Worm (Caenorhabditis elegans): Measurements from ENCODE around the gene lgc-31.

DNA sequence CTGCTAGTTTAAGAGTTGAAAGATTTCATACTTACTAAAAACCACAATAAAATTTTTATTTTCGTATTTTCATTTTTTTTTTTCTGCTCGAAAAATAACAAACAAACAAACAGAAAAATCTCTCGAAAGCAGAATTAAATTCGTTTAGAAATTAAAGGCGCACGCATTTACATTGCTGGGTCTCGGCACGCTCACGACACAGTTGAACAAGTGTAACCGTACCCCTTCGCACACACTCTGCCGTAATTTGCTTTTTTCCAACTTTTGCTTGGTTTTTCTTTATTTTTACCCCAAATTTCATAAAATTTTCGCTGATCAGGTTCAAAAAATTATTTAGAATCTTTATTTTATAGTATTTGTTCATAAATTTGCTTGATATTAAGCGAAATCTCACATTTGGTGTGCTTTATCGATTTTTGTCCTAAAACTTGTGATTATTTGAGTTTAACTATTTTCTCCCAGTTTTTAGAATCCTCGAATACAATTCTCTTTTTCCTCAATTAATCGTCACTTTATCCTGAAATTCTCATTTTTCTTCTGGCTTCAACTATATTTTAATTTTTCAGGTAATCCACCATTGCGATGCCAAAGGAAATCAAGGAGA is 10.1 kb downstream of the lgc-31 start, which contains the start of gene rpl-38:
- TF ChIP-seq klf-2 (GFP tag; conservative IDR thresholded peaks at IDR 0.05) (no peak), ztf-23 (GFP tag; IDR thresholded peaks at IDR 0.05) (no peak), T22C8.4 (GFP tag; IDR thresholded peaks at IDR 0.05) (no peak), flt-1 (GFP tag; IDR thresholded peaks at IDR 0.05) (no peak), med-1 (GFP tag; optimal IDR thresholded peaks at IDR 0.05; ENCODE audit: insufficient read depth) (no peak)

Data from whole organism, midembryonic.